Worm (Caenorhabditis elegans) whole organism, L4 larva: ENCODE results near the gene Y39B6A.41.

Experiments used
- Y105C5A.15 ChIP-seq: fragments of 200-800 bp; sonication (Bioruptor generic); IDR thresholded peaks from 2 replicates; pipeline ENCODE4 v1.3.6; 2022; ENCODE audit warnings: missing genetic modification characterization, missing compliant biosample characterization
- Y48G9A.11 ChIP-seq: fragments of 200-800 bp; sonication (Bioruptor generic); IDR thresholded peaks from 2 replicates; pipeline ENCODE4 v1.3.6; 2022; ENCODE audit warnings: missing genetic modification reagents, missing genetic modification characterization, missing compliant biosample characterization
- Y5F2A.4 ChIP-seq: fragments of 200-800 bp; sonication (Bioruptor generic); optimal IDR thresholded peaks from 2 replicates; lab custom pipeline; 2018; ENCODE audit warnings: mild to moderate bottlenecking, missing genetic modification characterization, missing compliant biosample characterization
- Y75B8A.6 ChIP-seq: fragments of 200-800 bp; sonication (Bioruptor generic); IDR thresholded peaks from 2 replicates; pipeline ENCODE4 v1.3.6; 2022; ENCODE audit warnings: missing genetic modification reagents, missing genetic modification characterization, missing compliant biosample characterization
- aha-1 ChIP-seq: fragments of 150-350 bp; peaks from one replicate; lab custom pipeline; 2014; ENCODE audit warnings: missing biosample characterization, missing genetic modification characterization
- aly-2 ChIP-seq: sonication (generic microtip); optimal IDR thresholded peaks from 2 replicates; lab custom pipeline; 2018; ENCODE audit warnings: missing biosample characterization, missing genetic modification characterization
- ama-1 ChIP-seq: fragments of 150-350 bp; optimal IDR thresholded peaks from 2 replicates; lab custom pipeline; 2014; ENCODE audit warnings: inconsistent platforms, mixed read lengths
- ceh-28 ChIP-seq: fragments of 150-350 bp; optimal IDR thresholded peaks from 2 replicates; lab custom pipeline; 2014; ENCODE audit warnings: missing biosample characterization, missing genetic modification reagents, missing genetic modification characterization
- ceh-32 ChIP-seq: sonication (generic microtip); optimal IDR thresholded peaks from 2 replicates; lab custom pipeline; 2016; ENCODE audit warnings: mild to moderate bottlenecking, missing genetic modification characterization, missing compliant biosample characterization; ENCODE audit not compliant: poor library complexity
- duxl-1 ChIP-seq: sonication (generic microtip); optimal IDR thresholded peaks from 2 replicates; lab custom pipeline; 2016; ENCODE audit warnings: mild to moderate bottlenecking, missing genetic modification characterization, moderate library complexity, missing compliant biosample characterization; ENCODE audit not compliant: poor library complexity
- dve-1 ChIP-seq: sonication (generic microtip); optimal IDR thresholded peaks from 2 replicates; lab custom pipeline; 2017; ENCODE audit warnings: antibody characterized with exemption, mild to moderate bottlenecking, missing genetic modification characterization, missing compliant biosample characterization; ENCODE audit not compliant: insufficient read depth
- gei-8 ChIP-seq: fragments of 200-800 bp; sonication (Bioruptor generic); optimal IDR thresholded peaks from 2 replicates; lab custom pipeline; 2018; ENCODE audit warnings: mild to moderate bottlenecking, missing genetic modification characterization, missing compliant biosample characterization
- hif-1 ChIP-seq, 2 experiments: sonication (generic microtip); optimal IDR thresholded peaks; 2 replicates each; lab custom pipeline; 2016 to 2017; ENCODE audit warnings: missing compliant biosample characterization in 2 of 2, missing genetic modification characterization in 2 of 2, missing genetic modification reagents in 2 of 2, missing genotype in 2 of 2, mild to moderate bottlenecking in 1 of 2
- lim-7 ChIP-seq: fragments of 200-800 bp; sonication (Bioruptor generic); IDR thresholded peaks from 2 replicates; pipeline ENCODE4 v1.3.6; 2022; ENCODE audit warnings: missing genetic modification characterization, missing compliant biosample characterization
- lin-13 ChIP-seq: fragments of 150-350 bp; optimal IDR thresholded peaks from 2 replicates; lab custom pipeline; 2014; ENCODE audit warnings: missing biosample characterization, missing genetic modification reagents, missing genetic modification characterization
- lin-39 ChIP-seq: fragments of 150-350 bp; optimal IDR thresholded peaks from 2 replicates; lab custom pipeline; 2014; ENCODE audit warnings: missing biosample characterization, missing genetic modification reagents, missing genetic modification characterization
- lsy-2 ChIP-seq, 2 experiments: fragments of 150-350 bp in 1 of 2; sonication (generic microtip) in 1 of 2; optimal IDR thresholded peaks; 2 replicates each; lab custom pipeline; 2014 to 2017; ENCODE audit warnings: missing biosample characterization in 2 of 2, missing genetic modification characterization in 2 of 2
- madf-5 ChIP-seq, 2 experiments: fragments of 200-800 bp; sonication (Bioruptor generic); IDR thresholded peaks; 2 replicates each; pipeline ENCODE4 v1.3.6; 2022; ENCODE audit warnings: missing compliant biosample characterization in 2 of 2, missing genetic modification characterization in 2 of 2
- mdl-1 ChIP-seq, 2 experiments: fragments of 150-350 bp in 1 of 2; sonication (generic microtip) in 1 of 2; optimal IDR thresholded peaks; 2 replicates each; lab custom pipeline; 2014 to 2017; ENCODE audit warnings: missing biosample characterization in 2 of 2, missing genetic modification characterization in 2 of 2
- nhr-237 ChIP-seq: sonication (generic microtip); optimal IDR thresholded peaks from 2 replicates; lab custom pipeline; 2017; ENCODE audit warnings: missing biosample characterization, missing genetic modification characterization
- nhr-25 ChIP-seq: sonication (generic microtip); optimal IDR thresholded peaks from 2 replicates; lab custom pipeline; 2017; ENCODE audit warnings: missing genetic modification characterization, mild to moderate bottlenecking, missing compliant biosample characterization, antibody characterized with exemption, moderate library complexity, borderline replicate concordance; ENCODE audit not compliant: insufficient read depth
- nhr-41 ChIP-seq: fragments of 200-800 bp; sonication (Bioruptor generic); IDR thresholded peaks from 2 replicates; pipeline ENCODE4 v1.3.6; 2022; ENCODE audit warnings: missing genetic modification reagents, missing genetic modification characterization, missing compliant biosample characterization
- nhr-6 ChIP-seq: fragments of 150-350 bp; optimal IDR thresholded peaks from 2 replicates; lab custom pipeline; 2014; ENCODE audit warnings: missing biosample characterization, missing genetic modification characterization
- nhr-76 ChIP-seq: fragments of 150-350 bp; optimal IDR thresholded peaks from 2 replicates; lab custom pipeline; 2014; ENCODE audit warnings: missing biosample characterization, missing genetic modification characterization
- sdz-12 ChIP-seq: fragments of 200-800 bp; sonication (Bioruptor generic); optimal IDR thresholded peaks from 2 replicates; lab custom pipeline; 2018; ENCODE audit warnings: mild to moderate bottlenecking, missing genetic modification characterization, missing compliant biosample characterization
- set-16 ChIP-seq: fragments of 200-800 bp; sonication (Bioruptor generic); IDR thresholded peaks from 2 replicates; pipeline ENCODE4 v1.3.6; 2022; ENCODE audit warnings: missing genetic modification reagents, missing genetic modification characterization, missing compliant biosample characterization
- snpc-1.2 ChIP-seq: fragments of 200-800 bp; sonication (Bioruptor generic); IDR thresholded peaks from 2 replicates; pipeline ENCODE4 v1.3.6; 2022; ENCODE audit warnings: missing genetic modification reagents, missing genetic modification characterization, missing compliant biosample characterization
- snpc-4 ChIP-seq: fragments of 150-350 bp; optimal IDR thresholded peaks from 2 replicates; lab custom pipeline; 2014; ENCODE audit warnings: missing biosample characterization, missing genetic modification characterization
- spr-1 ChIP-seq: sonication (generic microtip); optimal IDR thresholded peaks from 2 replicates; lab custom pipeline; 2016; ENCODE audit warnings: mild to moderate bottlenecking, missing genetic modification characterization, missing compliant biosample characterization
- unc-130 ChIP-seq: sonication (generic microtip); optimal IDR thresholded peaks from 2 replicates; lab custom pipeline; 2016; ENCODE audit warnings: missing genetic modification reagents, missing genetic modification characterization, missing compliant biosample characterization
- unc-39 ChIP-seq: sonication (generic microtip); optimal IDR thresholded peaks from 2 replicates; lab custom pipeline; 2017; ENCODE audit warnings: missing biosample characterization, missing genetic modification characterization
- unc-62 ChIP-seq, 3 experiments: fragments of 150-350 bp in 1 of 3; sonication (generic microtip); optimal IDR thresholded peaks in 2 of 3; peaks in 1 of 3; 1 replicate in 1 of 3; 2 replicates in 2 of 3; lab custom pipeline; 2014 to 2017; ENCODE audit warnings: missing biosample characterization in 3 of 3, missing genetic modification characterization in 3 of 3, missing genetic modification reagents in 3 of 3, missing genotype in 1 of 3
- vab-7 ChIP-seq: fragments of 200-800 bp; sonication (Bioruptor generic); IDR thresholded peaks from 2 replicates; pipeline ENCODE4 v1.3.6; 2022; ENCODE audit warnings: missing genetic modification reagents, missing genetic modification characterization, missing compliant biosample characterization
- zip-2 ChIP-seq: fragments of 150-350 bp; optimal IDR thresholded peaks from 2 replicates; lab custom pipeline; 2014; ENCODE audit warnings: missing biosample characterization, missing genetic modification characterization

Gene Y39B6A.41

ce11 chrV:19000542-19000941 lies 22.8 kb upstream of the Y39B6A.41 start:
- no peak for TF ChIP-seq unc-62 (GFP tag; optimal IDR thresholded peaks at IDR 0.05 in 1 of 2; lab: Kevin White, UChicago)
- TF ChIP-seq unc-62 (tag; optimal IDR thresholded peaks at IDR 0.05; lab: Kevin White, UChicago) = no peak
- TF ChIP-seq Y75B8A.6 (GFP tag; lab: Robert Waterston, UW) = 0 out of 2 replicates have a peak, but pooled peaks have one; percentile 43
- TF ChIP-seq sdz-12 = no peak
- TF ChIP-seq vab-7 (GFP tag; lab: Robert Waterston, UW) = no peak
- TF ChIP-seq Y5F2A.4 (GFP tag; lab: Kevin White, UChicago) = no peak
- TF ChIP-seq ceh-32 (tag; lab: Kevin White, UChicago) = no peak
- TF ChIP-seq lsy-2 (tag; optimal IDR thresholded peaks at IDR 0.05; lab: Kevin White, UChicago) = no peak
- TF ChIP-seq aha-1 (tag; lab: Kevin White, UChicago) = peak; percentile 94

DNA sequence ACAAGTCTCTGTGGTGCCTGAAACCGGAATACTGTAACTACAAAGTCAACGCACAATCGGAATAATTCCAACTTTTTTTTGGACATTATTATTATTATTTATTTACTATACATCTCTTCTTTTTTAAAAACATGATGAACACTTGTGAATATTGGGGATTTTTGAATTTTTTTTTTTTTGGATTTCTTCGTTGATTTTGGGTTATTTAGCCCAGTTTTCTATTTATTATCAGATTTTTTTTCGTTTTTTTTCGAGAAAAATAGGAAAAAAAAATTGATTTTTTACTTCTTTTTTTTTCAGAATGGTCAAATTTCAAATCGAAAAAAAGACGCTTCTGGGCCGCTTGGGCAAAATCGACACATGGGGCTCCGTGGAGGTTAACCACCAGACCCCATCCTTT lies 20.3 kb upstream of the Y39B6A.41 start, which contains the start of gene tgt-2:
tgt-2 (plus strand) TSS at position 301 of the 400 bp plus-strand sequence.
- TF ChIP-seq hif-1 (tag; optimal IDR thresholded peaks at IDR 0.05; lab: Kevin White, UChicago) = no peak
- TF ChIP-seq zip-2 = no peak

DNA sequence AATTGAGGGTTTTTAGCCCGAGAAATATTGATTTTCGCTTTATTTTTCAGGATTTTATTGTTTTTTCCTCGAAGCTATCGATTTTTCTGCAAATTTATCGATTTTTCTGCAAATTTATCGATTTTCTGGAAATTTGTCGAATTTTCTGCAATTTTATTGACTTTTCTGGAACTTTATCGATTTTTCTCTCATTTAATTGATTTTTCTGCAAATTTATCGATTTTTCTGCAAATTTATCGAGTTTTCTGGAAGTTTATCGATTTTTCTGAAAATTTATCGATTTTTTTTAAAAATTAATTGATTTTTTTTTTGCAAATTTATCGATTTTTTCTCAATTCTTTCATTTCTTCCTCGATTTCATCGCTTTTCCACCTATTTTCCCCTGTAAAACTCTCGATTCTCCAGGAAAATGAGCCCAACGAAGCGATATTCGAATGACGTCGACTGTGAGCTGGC lies 15.8 kb upstream of the Y39B6A.41 start, which contains the start of gene gtf-2F2:
gtf-2F2 (plus strand) TSS at position 406 of the 456 bp plus-strand sequence.
- peak; percentile 91 for TF ChIP-seq ceh-28
- TF ChIP-seq spr-1 = no peak
- no peak for TF ChIP-seq dve-1
- peak; percentile 79 for TF ChIP-seq aha-1 (tag; lab: Kevin White, UChicago)
- no peak for TF ChIP-seq snpc-1.2 (GFP tag; lab: Robert Waterston, UW)
- TF ChIP-seq lin-13 (GFP tag; lab: Kevin White, UChicago) = no peak
- TF ChIP-seq nhr-76 (tag; lab: Kevin White, UChicago) = no peak
- TF ChIP-seq duxl-1 (tag; lab: Kevin White, UChicago) = no peak
- TF ChIP-seq unc-39 (tag; lab: Kevin White, UChicago) = no peak

DNA sequence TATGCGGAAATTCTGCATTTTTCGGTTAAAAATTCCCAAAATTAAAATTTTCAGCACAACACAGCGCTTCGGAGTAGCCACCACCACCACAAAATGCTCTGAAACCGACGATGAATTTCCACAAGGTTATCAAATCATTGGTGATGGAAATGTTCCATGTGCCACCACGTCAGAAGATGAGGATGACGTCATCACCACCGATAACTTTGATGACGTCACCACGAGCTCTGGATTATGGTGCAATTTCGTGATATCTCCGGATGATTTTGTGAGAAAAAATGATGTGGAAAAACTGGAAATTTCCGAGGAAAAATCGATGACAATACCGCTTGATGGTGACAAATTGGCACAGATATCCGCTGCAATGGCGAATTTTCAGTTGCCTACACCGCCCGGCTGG lies 15.2 kb upstream of the Y39B6A.41 start:
- no peak for TF ChIP-seq lin-39 (tag; lab: Kevin White, UChicago)
- no peak for TF ChIP-seq Y105C5A.15 (GFP tag; lab: Robert Waterston, UW)
- TF ChIP-seq nhr-237 (tag; lab: Kevin White, UChicago) = no peak
- TF ChIP-seq unc-130 (GFP tag; lab: Kevin White, UChicago) = no peak
- no peak for TF ChIP-seq nhr-25 (tag; lab: Kevin White, UChicago)
- no peak for TF ChIP-seq madf-5 (GFP tag; IDR thresholded peaks at IDR 0.05; lab: Robert Waterston, UW)
- TF ChIP-seq lim-7 (GFP tag; lab: Robert Waterston, UW) = no peak
- TF ChIP-seq gei-8 = no peak
- TF ChIP-seq set-16 (GFP tag; lab: Robert Waterston, UW) = no peak
- no peak for TF ChIP-seq lin-13 (GFP tag; lab: Kevin White, UChicago)
- no peak for TF ChIP-seq Y48G9A.11 (GFP tag; lab: Robert Waterston, UW)
- no peak for TF ChIP-seq aly-2 (tag; lab: Kevin White, UChicago)
- no peak for TF ChIP-seq snpc-4 (tag; lab: Kevin White, UChicago)
- no peak for TF ChIP-seq ama-1 (lab: Kevin White, UChicago)
- no peak for TF ChIP-seq nhr-6 (tag; lab: Kevin White, UChicago)
- no peak for TF ChIP-seq nhr-41
- TF ChIP-seq mdl-1 (tag; optimal IDR thresholded peaks at IDR 0.05; lab: Kevin White, UChicago) = no peak
